Worm (Caenorhabditis elegans) whole organism, young adult: ENCODE results near the gene ints-5.

Experiments
- B0035.1 ChIP-seq: sonication (generic microtip); optimal IDR thresholded peaks from 2 replicates; lab custom pipeline; 2016; ENCODE audit warnings: missing genetic modification characterization, mild to moderate bottlenecking, missing compliant biosample characterization, missing genotype, missing genetic modification reagents
- C06A6.2 ChIP-seq: fragments of 200-800 bp; sonication (Bioruptor generic); conservative IDR thresholded peaks from 2 replicates; pipeline ENCODE4 v1.3.6; 2022; ENCODE audit warnings: missing genetic modification characterization, missing compliant biosample characterization
- F10E7.11 ChIP-seq: sonication (generic microtip); optimal IDR thresholded peaks from 2 replicates; lab custom pipeline; 2017; ENCODE audit warnings: mild to moderate bottlenecking, missing genetic modification characterization, moderate library complexity, missing compliant biosample characterization
- F22D6.2 ChIP-seq: sonication (generic microtip); optimal IDR thresholded peaks from 2 replicates; lab custom pipeline; 2016; ENCODE audit warnings: mild to moderate bottlenecking, missing genetic modification characterization, missing compliant biosample characterization
- F33H1.4 ChIP-seq: fragments of 200-800 bp; sonication (Bioruptor generic); IDR thresholded peaks from 2 replicates; pipeline ENCODE4 v1.3.6; 2022; ENCODE audit warnings: missing genetic modification reagents, missing genetic modification characterization, missing compliant biosample characterization
- F37B4.10 ChIP-seq: fragments of 200-800 bp; sonication (Bioruptor generic); IDR thresholded peaks from 2 replicates; pipeline ENCODE4 v1.3.6; 2022; ENCODE audit warnings: missing genetic modification characterization, missing compliant biosample characterization
- F52B5.7 ChIP-seq: sonication (generic microtip); optimal IDR thresholded peaks from 2 replicates; lab custom pipeline; 2016; ENCODE audit warnings: mild to moderate bottlenecking, missing genetic modification characterization, missing compliant biosample characterization
- K11D2.4 ChIP-seq: fragments of 200-800 bp; sonication (Bioruptor generic); IDR thresholded peaks from 2 replicates; pipeline ENCODE4 v1.3.6; 2022; ENCODE audit warnings: missing genetic modification reagents, missing genetic modification characterization, missing compliant biosample characterization
- K12H6.12 ChIP-seq: fragments of 200-800 bp; sonication (Bioruptor generic); optimal IDR thresholded peaks from 2 replicates; lab custom pipeline; 2018; ENCODE audit warnings: mild to moderate bottlenecking, missing genetic modification characterization, missing compliant biosample characterization
- ZK185.1 ChIP-seq: sonication (generic microtip); optimal IDR thresholded peaks from 2 replicates; lab custom pipeline; 2016; ENCODE audit warnings: mild to moderate bottlenecking, missing genetic modification characterization, missing compliant biosample characterization; ENCODE audit not compliant: poor library complexity, severe bottlenecking
- ama-1 ChIP-seq, 3 experiments: fragments of 150-350 bp in 1 of 3; sonication (generic microtip) in 2 of 3; optimal IDR thresholded peaks; 2 replicates each; lab custom pipeline; 2014 to 2018; ENCODE audit warnings: missing biosample characterization in 2 of 3, missing genetic modification characterization in 2 of 3, missing genetic modification reagents in 2 of 3
- atf-7 ChIP-seq: sonication (generic microtip); optimal IDR thresholded peaks from 2 replicates; lab custom pipeline; 2017; ENCODE audit warnings: mild to moderate bottlenecking, missing genetic modification characterization, missing compliant biosample characterization
- attf-6 ChIP-seq: fragments of 200-800 bp; sonication (Bioruptor generic); IDR thresholded peaks from 2 replicates; pipeline ENCODE4 v1.3.6; 2022; ENCODE audit warnings: missing genetic modification reagents, missing genetic modification characterization, missing compliant biosample characterization
- bed-2 ChIP-seq: fragments of 200-800 bp; sonication (Bioruptor generic); IDR thresholded peaks from 2 replicates; pipeline ENCODE4 v1.3.6; 2022; ENCODE audit warnings: missing genetic modification reagents, missing genetic modification characterization, missing compliant biosample characterization
- chd-7 ChIP-seq: sonication (generic microtip); optimal IDR thresholded peaks from 2 replicates; lab custom pipeline; 2016; ENCODE audit warnings: mild to moderate bottlenecking, missing genetic modification characterization, moderate library complexity, missing compliant biosample characterization
- egrh-3 ChIP-seq: fragments of 200-800 bp; sonication (Bioruptor generic); IDR thresholded peaks from 2 replicates; pipeline ENCODE4 v1.3.6; 2022; ENCODE audit warnings: missing genetic modification reagents, missing genetic modification characterization, missing compliant biosample characterization
- ets-4 ChIP-seq: fragments of 200-800 bp; sonication (Bioruptor generic); optimal IDR thresholded peaks from 2 replicates; lab custom pipeline; 2018; ENCODE audit warnings: mild to moderate bottlenecking, missing genetic modification characterization, missing compliant biosample characterization
- hlh-26 ChIP-seq: fragments of 200-800 bp; sonication (Bioruptor generic); conservative IDR thresholded peaks from 2 replicates; pipeline ENCODE4 v1.3.6; 2022; ENCODE audit warnings: missing genetic modification reagents, missing genetic modification characterization, missing compliant biosample characterization
- lin-26 ChIP-seq: fragments of 200-800 bp; sonication (Bioruptor generic); IDR thresholded peaks from 2 replicates; pipeline ENCODE4 v1.3.6; 2022; ENCODE audit warnings: missing genetic modification reagents, missing genetic modification characterization, missing compliant biosample characterization
- lin-35 ChIP-seq, 3 experiments: fragments of 150-350 bp in 2 of 3; sonication (generic microtip) in 1 of 3; optimal IDR thresholded peaks; 2 replicates each; lab custom pipeline; 2014 to 2018; ENCODE audit warnings: missing biosample characterization in 3 of 3, missing genetic modification characterization in 3 of 3, missing genetic modification reagents in 3 of 3
- lin-40 ChIP-seq: sonication (generic microtip); optimal IDR thresholded peaks from 2 replicates; lab custom pipeline; 2016; ENCODE audit warnings: missing genetic modification characterization, mild to moderate bottlenecking, missing compliant biosample characterization, missing genotype, missing genetic modification reagents
- lir-1 ChIP-seq: fragments of 200-800 bp; sonication (Bioruptor generic); conservative IDR thresholded peaks from 2 replicates; pipeline ENCODE4 v1.3.6; 2022; ENCODE audit warnings: missing genetic modification reagents, missing genetic modification characterization, missing compliant biosample characterization
- lsl-1 ChIP-seq: fragments of 200-800 bp; sonication (Bioruptor generic); optimal IDR thresholded peaks from 2 replicates; lab custom pipeline; 2018; ENCODE audit warnings: mild to moderate bottlenecking, missing genetic modification characterization, moderate library complexity, missing compliant biosample characterization
- madf-3 ChIP-seq: fragments of 200-800 bp; sonication (Bioruptor generic); IDR thresholded peaks from 2 replicates; pipeline ENCODE4 v1.3.6; 2022; ENCODE audit warnings: missing genetic modification reagents, missing genetic modification characterization, missing compliant biosample characterization
- mcd-1 ChIP-seq: fragments of 200-800 bp; sonication (Bioruptor generic); IDR thresholded peaks from 2 replicates; pipeline ENCODE4 v1.3.6; 2022; ENCODE audit warnings: missing genetic modification reagents, missing genetic modification characterization, missing compliant biosample characterization
- mxl-1 ChIP-seq: sonication (generic microtip); optimal IDR thresholded peaks from 2 replicates; lab custom pipeline; 2016; ENCODE audit warnings: missing genetic modification characterization, missing compliant biosample characterization
- nhr-120 ChIP-seq: fragments of 200-800 bp; sonication (Bioruptor generic); IDR thresholded peaks from 2 replicates; pipeline ENCODE4 v1.3.6; 2022; ENCODE audit warnings: missing genetic modification characterization, missing compliant biosample characterization
- nhr-179 ChIP-seq: sonication (generic microtip); optimal IDR thresholded peaks from 2 replicates; lab custom pipeline; 2016; ENCODE audit warnings: mild to moderate bottlenecking, missing genetic modification characterization, missing compliant biosample characterization
- nhr-80 ChIP-seq: sonication (generic microtip); optimal IDR thresholded peaks from 2 replicates; lab custom pipeline; 2016; ENCODE audit warnings: missing genetic modification characterization, missing compliant biosample characterization
- pha-4 ChIP-seq: fragments of 150-350 bp; sonication (generic microtip); optimal IDR thresholded peaks from 2 replicates; lab custom pipeline; 2014; ENCODE audit warnings: missing biosample characterization, missing genetic modification reagents, missing genetic modification characterization
- snpc-3.4 ChIP-seq: sonication (generic microtip); optimal IDR thresholded peaks from 2 replicates; lab custom pipeline; 2017; ENCODE audit warnings: missing genetic modification characterization, mild to moderate bottlenecking, missing compliant biosample characterization, antibody characterized with exemption, moderate library complexity, missing genotype, missing genetic modification reagents
- tbp1 ChIP-seq: fragments of 200-800 bp; sonication (Bioruptor generic); optimal IDR thresholded peaks from 2 replicates; lab custom pipeline; 2018; ENCODE audit warnings: mild to moderate bottlenecking, missing genetic modification characterization, missing compliant biosample characterization
- tlf-1 ChIP-seq: fragments of 200-800 bp; sonication (Bioruptor generic); optimal IDR thresholded peaks from 2 replicates; lab custom pipeline; 2018; ENCODE audit warnings: mild to moderate bottlenecking, missing genetic modification characterization, missing compliant biosample characterization
- unc-62 ChIP-seq: fragments of 150-350 bp; optimal IDR thresholded peaks from 2 replicates; lab custom pipeline; 2014; ENCODE audit warnings: missing biosample characterization, missing genetic modification reagents, missing genetic modification characterization
- ztf-6 ChIP-seq: fragments of 200-800 bp; sonication (Bioruptor generic); IDR thresholded peaks from 2 replicates; pipeline ENCODE4 v1.3.6; 2022; ENCODE audit warnings: missing genetic modification reagents, missing genetic modification characterization, missing compliant biosample characterization

The ints-5 gene

DNA sequence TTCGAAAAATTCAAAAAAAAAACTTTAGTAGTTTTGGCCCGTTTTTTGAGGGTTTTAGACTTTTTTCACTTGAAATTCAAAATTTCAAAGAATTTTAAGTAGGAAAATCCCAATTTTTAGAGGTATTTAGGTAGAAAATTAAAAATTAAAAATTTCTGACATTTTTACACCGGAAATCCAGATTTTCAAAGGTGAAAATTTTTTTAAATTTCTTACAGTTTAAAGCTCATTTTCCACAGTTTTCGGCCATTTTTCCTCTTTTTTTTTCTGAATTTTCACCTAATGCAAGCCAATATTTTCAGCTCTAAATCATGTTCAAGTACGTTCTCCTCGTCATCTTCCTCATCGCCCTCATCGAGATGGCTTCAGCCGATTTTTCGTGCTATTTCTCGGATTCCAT is 48.6 kb downstream of the ints-5 start, which contains the start of gene txt-14:
TSS of gene txt-14 (plus strand) at position 301 of the 400 bp plus-strand sequence.
- TF ChIP-seq chd-7 (tag; lab: Kevin White, UChicago) (no peak), F10E7.11 (tag; lab: Kevin White, UChicago) (no peak), B0035.1 (tag; lab: Kevin White, UChicago) (no peak), K12H6.12 (tag; lab: Kevin White, UChicago) (no peak), madf-3 (GFP tag; lab: Robert Waterston, UW) (no peak)

DNA sequence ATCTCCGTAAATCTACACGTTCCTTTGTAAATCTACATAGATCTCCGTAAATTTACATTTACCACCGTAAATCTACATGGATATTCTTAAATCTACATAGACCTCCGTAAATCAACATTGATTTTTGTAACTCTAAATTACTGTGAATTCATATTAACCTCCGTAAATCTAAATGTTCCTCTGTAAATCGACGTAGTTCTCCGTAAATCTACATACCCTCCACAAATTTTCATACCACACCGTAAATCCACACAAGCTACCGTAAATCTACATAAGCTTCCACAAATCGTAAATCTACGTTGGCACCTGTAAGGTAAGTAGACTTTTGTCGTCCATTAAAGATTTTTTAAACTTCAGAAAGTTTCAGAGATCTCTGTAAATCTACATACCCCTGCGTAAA is 51.3 kb downstream of the ints-5 start:
- no peak for TF ChIP-seq hlh-26
- no peak for TF ChIP-seq lsl-1 (GFP tag; lab: Kevin White, UChicago)
- no peak for TF ChIP-seq C06A6.2 (GFP tag; lab: Robert Waterston, UW)
- TF ChIP-seq atf-7 (tag; lab: Kevin White, UChicago): no peak
- no peak for TF ChIP-seq ama-1 (optimal IDR thresholded peaks at IDR 0.05; lab: Kevin White, UChicago)
- no peak for TF ChIP-seq ama-1 (GFP tag; optimal IDR thresholded peaks at IDR 0.05; lab: Kevin White, UChicago)
- no peak for TF ChIP-seq chd-7 (tag; lab: Kevin White, UChicago)
- TF ChIP-seq ets-4 (GFP tag; lab: Kevin White, UChicago): no peak
- TF ChIP-seq F52B5.7 (tag; lab: Kevin White, UChicago): no peak
- TF ChIP-seq madf-3 (GFP tag; lab: Robert Waterston, UW): no peak
- no peak for TF ChIP-seq unc-62 (GFP tag; lab: Kevin White, UChicago)
- TF ChIP-seq ZK185.1 (tag; lab: Kevin White, UChicago): no peak
- TF ChIP-seq ztf-6 (GFP tag; lab: Robert Waterston, UW): no peak
- TF ChIP-seq lin-35 (GFP tag; optimal IDR thresholded peaks at IDR 0.05; lab: Kevin White, UChicago): no peak
- no peak for TF ChIP-seq K11D2.4 (GFP tag; lab: Robert Waterston, UW)
- no peak for TF ChIP-seq mxl-1 (tag; lab: Kevin White, UChicago)
- TF ChIP-seq pha-4: no peak
- TF ChIP-seq nhr-179: no peak
- no peak for TF ChIP-seq nhr-80 (tag; lab: Kevin White, UChicago)

DNA sequence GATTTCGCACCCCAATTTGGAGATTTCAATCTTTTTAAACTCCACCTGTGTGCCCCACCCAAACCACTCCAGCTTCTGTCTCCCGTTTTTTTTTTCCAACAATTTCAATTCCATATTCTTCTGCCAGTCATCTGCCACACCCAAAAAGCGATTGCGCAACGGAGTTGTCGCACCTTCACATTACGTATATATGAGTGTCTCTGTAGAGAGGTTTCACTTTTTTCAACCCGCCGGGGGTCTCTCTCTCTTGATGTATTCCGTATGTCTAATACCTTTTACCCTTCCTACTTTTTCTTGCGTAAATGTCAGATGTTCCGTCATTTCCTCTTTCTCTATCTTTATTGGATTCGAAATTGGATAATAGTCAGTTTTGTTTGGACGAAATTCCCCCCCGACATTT is 53.2 kb downstream of the ints-5 start:
- TF ChIP-seq F22D6.2 (tag; lab: Kevin White, UChicago): no peak
- TF ChIP-seq egrh-3 (GFP tag; lab: Robert Waterston, UW): no peak
- no peak for TF ChIP-seq F33H1.4 (GFP tag; lab: Robert Waterston, UW)
- TF ChIP-seq F37B4.10: no peak

DNA sequence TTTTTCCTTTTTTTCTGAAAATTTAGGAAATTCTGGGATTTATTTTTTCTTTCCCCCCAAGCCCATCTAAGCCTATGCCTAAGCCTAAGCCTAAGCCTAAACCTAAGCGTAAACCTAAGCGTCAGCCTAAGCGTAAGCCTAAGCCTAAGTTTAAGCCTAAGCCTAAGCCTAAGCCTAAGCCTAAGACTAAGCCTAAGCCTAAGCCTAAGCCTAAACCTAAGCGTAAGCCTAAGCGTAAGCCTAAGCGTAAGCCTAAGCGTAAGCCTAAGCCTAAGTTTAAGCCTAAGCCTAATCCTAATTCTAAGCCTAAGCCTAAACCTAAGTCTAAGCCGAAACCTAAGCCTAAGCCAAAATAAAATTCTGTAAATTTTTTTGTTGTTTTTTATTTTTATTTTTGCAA is 54.2 kb downstream of the ints-5 start:
- TF ChIP-seq pha-4 (no peak), attf-6 (no peak)

DNA sequence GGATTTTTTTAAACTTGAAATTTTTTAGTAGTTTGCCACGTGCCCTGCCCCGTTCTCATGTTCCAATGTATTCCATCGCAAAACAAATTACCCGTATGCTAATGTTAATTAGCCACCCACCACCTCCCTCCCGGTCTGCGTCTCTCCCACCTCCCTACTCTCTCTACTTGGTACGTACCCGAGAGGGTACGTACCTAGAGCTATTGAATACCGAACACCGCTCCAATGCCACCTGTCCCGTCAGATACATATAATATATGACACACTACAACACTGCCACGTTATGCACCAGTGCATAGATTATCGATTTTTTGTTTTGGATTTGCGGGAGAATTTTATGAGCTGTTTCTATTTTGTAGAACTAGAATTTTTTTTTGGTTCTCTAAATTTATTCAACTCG is 55.8 kb downstream of the ints-5 start:
- TF ChIP-seq snpc-3.4 (tag; lab: Kevin White, UChicago): no peak
- TF ChIP-seq lin-40 (tag; lab: Kevin White, UChicago): no peak
- no peak for TF ChIP-seq nhr-120 (GFP tag; lab: Robert Waterston, UW)
- TF ChIP-seq bed-2 (GFP tag; lab: Robert Waterston, UW): no peak
- no peak for TF ChIP-seq lir-1 (GFP tag; lab: Robert Waterston, UW)
- TF ChIP-seq F22D6.2 (tag; lab: Kevin White, UChicago): no peak
- TF ChIP-seq F33H1.4 (GFP tag; lab: Robert Waterston, UW): no peak
- no peak for TF ChIP-seq tbp1 (GFP tag; lab: Kevin White, UChicago)
- no peak for TF ChIP-seq mcd-1 (GFP tag; lab: Robert Waterston, UW)
- no peak for TF ChIP-seq lin-26 (GFP tag; lab: Robert Waterston, UW)
- TF ChIP-seq tlf-1 (GFP tag; lab: Kevin White, UChicago): no peak
- no peak for TF ChIP-seq hlh-26
- TF ChIP-seq, all 124 proteins: peak for 0
